Worm (Caenorhabditis elegans): ENCODE data around the gene K05B2.4.

Gene K05B2.4

DNA sequence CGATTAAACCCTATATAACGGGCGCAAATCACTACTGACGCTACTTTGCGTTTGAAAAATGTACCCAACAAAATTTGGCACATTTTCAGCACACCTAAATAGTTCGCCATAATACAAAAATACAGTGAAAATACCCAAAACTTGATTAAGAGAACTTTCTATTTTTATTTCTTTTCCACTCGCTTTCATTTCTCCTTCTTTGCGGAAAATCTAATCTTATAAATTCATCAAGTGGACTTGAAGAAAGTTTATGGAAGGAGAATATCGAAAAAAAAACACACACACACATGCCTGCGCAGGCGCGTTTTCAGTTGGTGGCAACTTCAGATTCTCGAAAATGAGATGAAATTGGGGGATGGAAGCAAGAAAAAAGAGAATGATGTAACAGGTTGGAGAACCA is 45.5 kb downstream of the K05B2.4 start:
- no peak for TF ChIP-seq tbx-11 (GFP tag; IDR thresholded peaks at IDR 0.05)
- TF ChIP-seq ceh-13 (GFP tag; optimal IDR thresholded peaks at IDR 0.05): no peak
- no peak for TF ChIP-seq hmg-4 (GFP tag; optimal IDR thresholded peaks at IDR 0.05)
- no peak for TF ChIP-seq sea-1 (GFP tag; conservative IDR thresholded peaks at IDR 0.05)
- no peak for TF ChIP-seq aly-1 (tag; optimal IDR thresholded peaks at IDR 0.05)
- TF ChIP-seq scrt-1 (GFP tag; IDR thresholded peaks at IDR 0.05): no peak
- TF ChIP-seq ama-1 (optimal IDR thresholded peaks at IDR 0.05): no peak
- no peak for TF ChIP-seq B0310.2 (tag; optimal IDR thresholded peaks at IDR 0.05)
- no peak for TF ChIP-seq tra-4 (tag; optimal IDR thresholded peaks at IDR 0.05)
- TF ChIP-seq ets-7 (tag; optimal IDR thresholded peaks at IDR 0.05): no peak
- TF ChIP-seq tbx-37 (GFP tag; conservative IDR thresholded peaks at IDR 0.05): no peak
- no peak for TF ChIP-seq ceh-36 (tag; optimal IDR thresholded peaks at IDR 0.05)
- TF ChIP-seq hmbx-1 (tag; optimal IDR thresholded peaks at IDR 0.05): no peak
- no peak for TF ChIP-seq flt-1 (GFP tag; IDR thresholded peaks at IDR 0.05)
- no peak for TF ChIP-seq hnd-1 (tag; optimal IDR thresholded peaks at IDR 0.05)
- no peak for TF ChIP-seq F13C5.2 (tag; optimal IDR thresholded peaks at IDR 0.05)

DNA sequence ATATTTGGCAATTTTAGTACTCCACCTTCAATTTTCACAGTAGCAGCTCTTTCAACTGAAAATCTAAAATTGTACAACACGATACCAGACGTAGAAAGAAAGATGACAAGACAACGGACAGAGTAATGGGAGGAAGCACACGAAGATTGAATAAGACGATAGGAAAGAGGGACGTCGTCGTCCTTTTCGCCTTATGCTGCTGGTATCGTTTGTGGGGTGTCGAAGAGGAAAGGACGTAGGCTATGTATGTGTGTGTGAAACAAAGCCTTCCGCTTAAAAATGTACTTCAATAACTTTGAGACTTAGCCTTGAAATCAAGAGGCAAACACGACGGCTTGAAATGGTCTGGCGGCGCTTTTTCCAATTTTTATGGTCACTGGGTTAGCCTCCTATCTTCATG is 48.0 kb downstream of the K05B2.4 start:
- TF ChIP-seq F13C5.2 (tag; optimal IDR thresholded peaks at IDR 0.05) (no peak), flt-1 (GFP tag; IDR thresholded peaks at IDR 0.05) (no peak), aly-1 (tag; optimal IDR thresholded peaks at IDR 0.05) (no peak), B0310.2 (tag; optimal IDR thresholded peaks at IDR 0.05) (no peak), tbx-11 (GFP tag; IDR thresholded peaks at IDR 0.05) (no peak), scrt-1 (GFP tag; IDR thresholded peaks at IDR 0.05) (no peak), ama-1 (optimal IDR thresholded peaks at IDR 0.05) (no peak), pes-1 (GFP tag; IDR thresholded peaks at IDR 0.05) (no peak), tbx-37 (GFP tag; conservative IDR thresholded peaks at IDR 0.05) (no peak), ets-7 (tag; optimal IDR thresholded peaks at IDR 0.05) (no peak), tra-4 (tag; optimal IDR thresholded peaks at IDR 0.05) (no peak), sea-1 (GFP tag; conservative IDR thresholded peaks at IDR 0.05) (no peak), ceh-36 (tag; optimal IDR thresholded peaks at IDR 0.05) (no peak), hmg-4 (GFP tag; optimal IDR thresholded peaks at IDR 0.05) (no peak), hnd-1 (tag; optimal IDR thresholded peaks at IDR 0.05) (no peak), hmbx-1 (tag; optimal IDR thresholded peaks at IDR 0.05) (no peak)

DNA sequence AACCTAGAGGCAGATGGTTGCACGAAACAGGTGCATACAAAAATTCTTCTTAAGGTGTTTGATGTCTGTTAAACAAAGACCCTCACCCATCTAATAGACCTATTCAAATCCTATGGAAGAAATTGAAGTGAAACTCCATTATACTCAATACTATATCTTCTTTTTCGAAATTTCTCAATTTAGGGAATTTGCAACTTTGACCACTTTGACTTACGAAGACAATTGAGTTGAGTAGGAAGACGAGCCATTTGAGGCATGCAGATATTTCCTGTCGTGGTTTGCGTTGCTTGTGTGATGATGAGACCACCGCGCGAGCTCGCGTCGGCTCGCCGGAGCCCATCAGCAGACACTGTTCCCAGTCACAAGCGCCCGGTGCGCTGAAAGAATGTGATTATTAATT is 50.1 kb downstream of the K05B2.4 start:
- no peak for TF ChIP-seq tbx-37 (GFP tag; conservative IDR thresholded peaks at IDR 0.05)
- no peak for TF ChIP-seq hmg-4 (GFP tag; optimal IDR thresholded peaks at IDR 0.05)
- no peak for TF ChIP-seq ceh-36 (tag; optimal IDR thresholded peaks at IDR 0.05)
- TF ChIP-seq aly-1 (tag; optimal IDR thresholded peaks at IDR 0.05): no peak
- TF ChIP-seq B0310.2 (tag; optimal IDR thresholded peaks at IDR 0.05): no peak
- no peak for TF ChIP-seq tra-4 (tag; optimal IDR thresholded peaks at IDR 0.05)
- no peak for TF ChIP-seq hnd-1 (tag; optimal IDR thresholded peaks at IDR 0.05)
- TF ChIP-seq flt-1 (GFP tag; IDR thresholded peaks at IDR 0.05): no peak
- TF ChIP-seq sea-1 (GFP tag; conservative IDR thresholded peaks at IDR 0.05): no peak
- TF ChIP-seq ets-7 (tag; optimal IDR thresholded peaks at IDR 0.05): no peak

DNA sequence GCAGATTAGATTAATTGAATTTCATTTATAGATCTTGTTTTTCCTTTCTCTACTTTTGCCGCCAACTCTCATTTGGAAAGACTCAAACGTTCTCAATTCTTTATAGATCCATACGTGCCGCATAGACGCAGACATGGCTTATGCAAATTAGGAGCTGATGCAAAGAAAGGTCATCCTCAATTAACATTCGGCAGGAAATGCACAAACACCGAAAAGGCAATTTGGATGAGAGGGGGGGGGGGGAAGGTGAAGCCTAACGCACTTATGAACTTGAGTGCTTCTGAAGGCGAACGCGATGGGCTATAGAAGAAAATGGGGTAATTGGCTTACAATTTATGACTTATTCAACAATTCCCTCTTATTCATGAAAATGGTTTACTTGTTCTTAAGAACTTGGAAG is 51.2 kb downstream of the K05B2.4 start:
- TF ChIP-seq scrt-1 (GFP tag; IDR thresholded peaks at IDR 0.05) (no peak), flt-1 (GFP tag; IDR thresholded peaks at IDR 0.05) (peak; percentile 3; the same call in 1 of the 2 replicates), hmbx-1 (tag; optimal IDR thresholded peaks at IDR 0.05) (no peak)

Measured in whole organism, early embryonic.